Fruit fly (Drosophila melanogaster) whole organism, embryonic: ENCODE measurements around the gene Cht2.

Source experiments
- Atf3 ChIP-seq: fragments of 200-800 bp; sonication (Bioruptor generic); optimal IDR thresholded peaks from 3 replicates; lab custom pipeline; 2016; ENCODE audit warnings: missing biosample characterization, missing genetic modification characterization
- CG10209 ChIP-seq: fragments of 200-800 bp; sonication (Bioruptor generic); optimal IDR thresholded peaks from 3 replicates; lab custom pipeline; 2017; ENCODE audit warnings: missing biosample characterization, mild to moderate bottlenecking, missing genetic modification characterization, missing genetic modification reagents
- CG10366 ChIP-seq: fragments of 200-800 bp; sonication (Bioruptor generic); IDR thresholded peaks from 2 replicates; pipeline ENCODE4 v1.3.6; 2022; ENCODE audit warnings: missing biosample characterization, missing genetic modification characterization
- CG10979 ChIP-seq: fragments of 200-800 bp; sonication (Bioruptor generic); optimal IDR thresholded peaks from 2 replicates; lab custom pipeline; 2018; ENCODE audit warnings: missing biosample characterization, mild to moderate bottlenecking, missing genetic modification characterization, moderate library complexity
- CG11085 ChIP-seq: fragments of 200-800 bp; sonication (Bioruptor generic); IDR thresholded peaks from 2 replicates; pipeline ENCODE4 v1.3.6; 2022; ENCODE audit warnings: missing biosample characterization, missing genetic modification characterization
- CG11456 ChIP-seq: fragments of 200-800 bp; sonication (Bioruptor generic); IDR thresholded peaks from 3 replicates; pipeline ENCODE4 v1.3.6; 2022; ENCODE audit warnings: missing biosample characterization, missing genetic modification characterization
- CG11504 ChIP-seq: fragments of 200-800 bp; sonication (Bioruptor generic); optimal IDR thresholded peaks from 3 replicates; lab custom pipeline; 2019; ENCODE audit warnings: missing biosample characterization, mild to moderate bottlenecking, missing genetic modification characterization, moderate library complexity
- CG17328 ChIP-seq: fragments of 200-800 bp; sonication (Bioruptor generic); IDR thresholded peaks from 2 replicates; pipeline ENCODE4 v1.3.6; 2022; ENCODE audit warnings: missing biosample characterization, missing genetic modification characterization
- CG17359 ChIP-seq: fragments of 200-800 bp; sonication (Bioruptor generic); optimal IDR thresholded peaks from 3 replicates; lab custom pipeline; 2018; ENCODE audit warnings: missing biosample characterization, mild to moderate bottlenecking, missing genetic modification characterization, moderate library complexity
- CG1792 ChIP-seq: fragments of 200-800 bp; sonication (Bioruptor generic); optimal IDR thresholded peaks from 2 replicates; lab custom pipeline; 2016; ENCODE audit warnings: missing biosample characterization, missing genetic modification characterization
- CG2678 ChIP-seq: fragments of 200-800 bp; sonication (Bioruptor generic); optimal IDR thresholded peaks from 3 replicates; lab custom pipeline; 2019; ENCODE audit warnings: missing biosample characterization, mild to moderate bottlenecking, missing genetic modification characterization, moderate library complexity
- CG3065 ChIP-seq: fragments of 200-800 bp; sonication (Bioruptor generic); optimal IDR thresholded peaks from 2 replicates; lab custom pipeline; 2016; ENCODE audit warnings: missing biosample characterization, missing genetic modification characterization
- CG31441 ChIP-seq: fragments of 200-800 bp; sonication (Bioruptor generic); IDR thresholded peaks from 2 replicates; pipeline ENCODE4 v1.3.6; 2022; ENCODE audit warnings: missing biosample characterization, missing genetic modification characterization
- CG34376 ChIP-seq: fragments of 200-800 bp; sonication (Bioruptor generic); optimal IDR thresholded peaks from 2 replicates; lab custom pipeline; 2018; ENCODE audit warnings: missing biosample characterization, mild to moderate bottlenecking, missing genetic modification characterization
- CG42726 ChIP-seq: fragments of 200-800 bp; sonication (Bioruptor generic); IDR thresholded peaks from 2 replicates; pipeline ENCODE4 v1.3.6; 2022; ENCODE audit warnings: missing biosample characterization, missing genetic modification characterization; ENCODE audit not compliant: partially characterized antibody
- CG5953 ChIP-seq: fragments of 200-800 bp; sonication (Bioruptor generic); IDR thresholded peaks from 2 replicates; pipeline ENCODE4 v1.3.6; 2022; ENCODE audit warnings: missing biosample characterization, missing genetic modification characterization
- CG7839 ChIP-seq: fragments of 200-800 bp; sonication (Bioruptor generic); optimal IDR thresholded peaks from 3 replicates; lab custom pipeline; 2018; ENCODE audit warnings: missing biosample characterization, mild to moderate bottlenecking, missing genetic modification characterization, moderate library complexity
- CG7928 ChIP-seq: fragments of 200-800 bp; sonication (Bioruptor generic); optimal IDR thresholded peaks from 2 replicates; lab custom pipeline; 2017; ENCODE audit warnings: missing biosample characterization, mild to moderate bottlenecking, missing genetic modification characterization
- Camta ChIP-seq: fragments of 200-800 bp; sonication (Bioruptor generic); optimal IDR thresholded peaks from 2 replicates; lab custom pipeline; 2016; ENCODE audit warnings: missing biosample characterization, missing genetic modification characterization
- CkIIα-i1 ChIP-seq: fragments of 200-800 bp; sonication (Bioruptor generic); IDR thresholded peaks from 2 replicates; pipeline ENCODE4 v1.3.6; 2022; ENCODE audit warnings: missing biosample characterization, missing genetic modification characterization
- D19A ChIP-seq: fragments of 200-800 bp; optimal IDR thresholded peaks from 3 replicates; lab custom pipeline; 2019; ENCODE audit warnings: missing biosample characterization, mild to moderate bottlenecking, missing genetic modification characterization, moderate library complexity
- D19B ChIP-seq: fragments of 200-800 bp; sonication (Bioruptor generic); optimal IDR thresholded peaks from 2 replicates; lab custom pipeline; 2017; ENCODE audit warnings: missing biosample characterization, mild to moderate bottlenecking, missing genetic modification characterization
- Dref ChIP-seq: fragments of 200-800 bp; sonication (Bioruptor generic); IDR thresholded peaks from 2 replicates; pipeline ENCODE4 v1.3.6; 2022; ENCODE audit warnings: missing biosample characterization, missing genetic modification characterization
- Drgx ChIP-seq: fragments of 200-800 bp; sonication (Bioruptor generic); IDR thresholded peaks from 2 replicates; pipeline ENCODE4 v1.3.6; 2022; ENCODE audit warnings: missing biosample characterization, missing genetic modification characterization
- E2f1 ChIP-seq: fragments of 200-800 bp; sonication (Bioruptor generic); IDR thresholded peaks from 2 replicates; pipeline ENCODE4 v1.3.6; 2022; ENCODE audit warnings: missing biosample characterization, missing genetic modification characterization
- Gsc ChIP-seq: fragments of 200-800 bp; sonication (Bioruptor generic); IDR thresholded peaks from 2 replicates; pipeline ENCODE4 v1.3.6; 2022; ENCODE audit warnings: missing biosample characterization, missing genetic modification characterization
- HLH54F ChIP-seq: fragments of 200-800 bp; sonication (Bioruptor generic); optimal IDR thresholded peaks from 3 replicates; lab custom pipeline; 2016; ENCODE audit warnings: missing biosample characterization, missing genetic modification characterization
- Hey ChIP-seq: fragments of 200-800 bp; sonication (Bioruptor generic); optimal IDR thresholded peaks from 3 replicates; lab custom pipeline; 2018; ENCODE audit warnings: missing biosample characterization, mild to moderate bottlenecking, missing genetic modification characterization
- HmgZ ChIP-seq: fragments of 200-800 bp; sonication (Bioruptor generic); optimal IDR thresholded peaks from 2 replicates; lab custom pipeline; 2018; ENCODE audit warnings: missing biosample characterization, mild to moderate bottlenecking, missing genetic modification characterization
- Hr3 ChIP-seq: fragments of 200-800 bp; sonication (Bioruptor generic); optimal IDR thresholded peaks from 3 replicates; lab custom pipeline; 2016; ENCODE audit warnings: missing biosample characterization, missing genetic modification characterization
- Hr51 ChIP-seq, 2 experiments: fragments of 200-800 bp; sonication (Bioruptor generic); optimal IDR thresholded peaks; 2 replicates in 1 of 2; 3 replicates in 1 of 2; lab custom pipeline; 2016 to 2018; ENCODE audit warnings: missing biosample characterization in 2 of 2, missing genetic modification characterization in 2 of 2, mild to moderate bottlenecking in 1 of 2, moderate library complexity in 1 of 2
- NFAT ChIP-seq: fragments of 200-800 bp; sonication (Bioruptor generic); IDR thresholded peaks from 2 replicates; pipeline ENCODE4 v1.3.6; 2022; ENCODE audit warnings: missing biosample characterization, missing genetic modification characterization
- Pdp1 ChIP-seq, 2 experiments: fragments of 200-800 bp; sonication (Bioruptor generic); optimal IDR thresholded peaks; 3 replicates each; lab custom pipeline; 2016; ENCODE audit warnings: missing biosample characterization in 2 of 2, missing genetic modification characterization in 2 of 2, mild to moderate bottlenecking in 1 of 2, moderate library complexity in 1 of 2
- Six4 ChIP-seq: fragments of 200-800 bp; sonication (Bioruptor generic); optimal IDR thresholded peaks from 2 replicates; lab custom pipeline; 2016; ENCODE audit warnings: missing biosample characterization, missing genetic modification characterization
- abd-A ChIP-seq: fragments of 200-800 bp; sonication (Bioruptor generic); optimal IDR thresholded peaks from 3 replicates; lab custom pipeline; 2019; ENCODE audit warnings: missing biosample characterization, mild to moderate bottlenecking, missing genetic modification characterization, moderate library complexity
- al ChIP-seq: fragments of 200-800 bp; sonication (Bioruptor generic); IDR thresholded peaks from 2 replicates; pipeline ENCODE4 v1.3.6; 2022; ENCODE audit warnings: missing biosample characterization, missing genetic modification characterization
- amos ChIP-seq: fragments of 200-800 bp; sonication (Bioruptor generic); IDR thresholded peaks from 2 replicates; pipeline ENCODE4 v1.3.6; 2022; ENCODE audit warnings: missing biosample characterization, missing genetic modification characterization; ENCODE audit not compliant: partially characterized antibody
- danr ChIP-seq: fragments of 200-800 bp; sonication (Bioruptor generic); IDR thresholded peaks from 2 replicates; pipeline ENCODE4 v1.3.6; 2022; ENCODE audit warnings: missing biosample characterization, missing genetic modification characterization
- dimm ChIP-seq: fragments of 200-800 bp; sonication (Bioruptor generic); IDR thresholded peaks from 2 replicates; pipeline ENCODE4 v1.3.6; 2022; ENCODE audit warnings: missing biosample characterization, missing genetic modification characterization
- dpn ChIP-seq, 2 experiments: fragments of 200-800 bp; sonication (Bioruptor generic); optimal IDR thresholded peaks; 3 replicates each; lab custom pipeline; 2016; ENCODE audit warnings: missing biosample characterization in 2 of 2, missing genetic modification characterization in 2 of 2
- gcm ChIP-seq: fragments of 200-800 bp; sonication (Bioruptor generic); optimal IDR thresholded peaks from 2 replicates; lab custom pipeline; 2019; ENCODE audit warnings: missing biosample characterization, mild to moderate bottlenecking, missing genetic modification characterization, moderate library complexity
- gt ChIP-seq: fragments of 200-800 bp; sonication (Bioruptor generic); IDR thresholded peaks from 2 replicates; pipeline ENCODE4 v1.3.6; 2022; ENCODE audit warnings: missing biosample characterization, missing genetic modification characterization
- hth ChIP-seq: fragments of >200 bp; optimal IDR thresholded peaks from 2 replicates; lab custom pipeline; 2017; ENCODE audit warnings: inconsistent platforms
- mam ChIP-seq: fragments of 200-800 bp; sonication (Bioruptor generic); optimal IDR thresholded peaks from 3 replicates; lab custom pipeline; 2016; ENCODE audit warnings: missing biosample characterization, missing genetic modification characterization
- nerfin-1 ChIP-seq: fragments of 200-800 bp; sonication (Bioruptor generic); optimal IDR thresholded peaks from 3 replicates; lab custom pipeline; 2019; ENCODE audit warnings: missing biosample characterization, mild to moderate bottlenecking, missing genetic modification characterization, moderate library complexity
- pb ChIP-seq: fragments of 200-800 bp; sonication (Bioruptor generic); optimal IDR thresholded peaks from 3 replicates; lab custom pipeline; 2016; ENCODE audit warnings: missing biosample characterization, missing genetic modification characterization
- peb ChIP-seq: fragments of 200-800 bp; sonication (Bioruptor generic); IDR thresholded peaks from 2 replicates; pipeline ENCODE4 v1.3.6; 2022; ENCODE audit warnings: missing biosample characterization, missing genetic modification characterization
- schlank ChIP-seq: fragments of 200-800 bp; sonication (Bioruptor generic); optimal IDR thresholded peaks from 2 replicates; lab custom pipeline; 2018; ENCODE audit warnings: missing biosample characterization, mild to moderate bottlenecking, missing genetic modification characterization
- vfl ChIP-seq: fragments of 200-800 bp; sonication (Bioruptor generic); optimal IDR thresholded peaks from 2 replicates; lab custom pipeline; 2016; ENCODE audit warnings: missing biosample characterization, missing genetic modification characterization

Gene Cht2

DNA sequence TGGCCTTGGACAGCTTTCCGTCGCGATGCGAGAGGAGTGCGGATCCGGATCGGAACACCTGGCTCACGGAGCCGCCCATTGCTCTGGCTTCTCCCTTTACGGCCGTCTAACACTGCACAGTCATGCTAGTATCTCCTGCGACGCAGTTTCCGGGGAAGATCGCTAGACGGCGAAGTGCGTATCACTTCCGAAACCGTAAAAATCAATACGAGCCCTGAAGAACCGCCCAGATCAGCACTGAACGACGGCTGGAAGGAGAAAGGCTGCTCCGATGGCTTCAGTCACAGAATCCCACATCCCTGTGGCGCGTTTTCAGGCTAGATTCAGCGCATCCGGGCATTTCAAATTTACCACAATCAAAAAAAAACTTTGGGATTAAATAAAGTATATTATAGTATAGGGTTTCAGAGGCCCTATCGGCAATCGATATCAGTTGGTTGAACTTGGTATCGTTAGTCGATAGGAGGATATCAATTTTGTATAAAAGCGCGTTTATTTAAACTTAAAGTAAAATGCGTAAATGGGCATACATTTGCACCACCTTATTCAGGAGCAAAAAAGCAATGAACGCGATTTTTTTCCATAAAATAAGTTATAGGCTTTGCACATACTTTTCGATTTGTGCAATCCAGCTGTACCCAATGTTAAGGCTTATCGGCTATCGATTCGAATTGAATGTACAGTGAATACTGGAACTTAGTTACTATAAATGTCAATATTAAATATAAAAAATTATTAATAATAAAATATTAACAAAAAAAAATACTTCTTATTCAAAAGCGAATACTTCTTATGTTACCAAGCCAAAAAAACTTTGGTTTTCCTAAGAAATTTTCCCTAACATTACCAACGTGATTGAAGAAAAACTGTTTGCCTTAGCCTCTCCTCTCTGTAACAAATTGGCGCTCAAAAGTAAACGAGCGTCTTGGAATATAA is 19.2 kb upstream of the Cht2 start, which contains the start of the genes CG13933 and PolD2 (continued):
- TF ChIP-seq Hr51 (GFP tag; optimal IDR thresholded peaks at IDR 0.05; lab: Kevin White, UChicago) (peak; percentile 88 to 98), HmgZ (tag; lab: Kevin White, UChicago) (peak; percentile 96), vfl (peak; percentile 67), CG10366 (GFP tag; lab: Robert Waterston, UW) (peak; percentile 99), CG7928 (GFP tag; lab: Kevin White, UChicago) (peak; percentile 60), CG42726 (no peak), al (GFP tag; lab: Robert Waterston, UW) (peak; percentile 94), danr (GFP tag; lab: Robert Waterston, UW) (peak; percentile 46; the same call in 1 of the 2 replicates), Drgx (GFP tag; lab: Robert Waterston, UW) (peak; percentile 96), mam (GFP tag; lab: Kevin White, UChicago) (peak; percentile 71), CG10979 (peak; percentile 86), CG11085 (GFP tag; lab: Robert Waterston, UW) (peak; percentile 96), CG31441 (GFP tag; lab: Robert Waterston, UW) (no peak; the same call in 1 of the 2 replicates), Atf3 (GFP tag; lab: Kevin White, UChicago) (peak; percentile 73), Dref (peak; percentile 68), NFAT (GFP tag; lab: Robert Waterston, UW) (peak; percentile 91), Hr3 (GFP tag; lab: Kevin White, UChicago) (peak; percentile 99), D19A (tag; lab: Kevin White, UChicago) (no peak), CG2678 (tag; lab: Kevin White, UChicago) (peak; percentile 92), Hey (tag; lab: Kevin White, UChicago) (no peak), E2f1 (GFP tag; lab: Robert Waterston, UW) (peak; percentile 99), CG34376 (GFP tag; lab: Kevin White, UChicago) (no peak), Pdp1 (GFP tag; optimal IDR thresholded peaks at IDR 0.05; lab: Kevin White, UChicago) (peak; percentile 78 to 83), nerfin-1 (tag; lab: Kevin White, UChicago) (no peak), CG10209 (GFP tag; lab: Kevin White, UChicago) (peak; percentile 97), CG17328 (GFP tag; lab: Robert Waterston, UW) (peak; percentile 99), amos (peak; percentile 57; the same call in 1 of the 2 replicates), CG5953 (GFP tag; lab: Robert Waterston, UW) (peak; percentile 98), Camta (peak; percentile 50), HLH54F (GFP tag; lab: Kevin White, UChicago) (peak; percentile 76), gcm (GFP tag; lab: Kevin White, UChicago) (peak; percentile 97), Six4 (peak; percentile 71), CG17359 (tag; lab: Kevin White, UChicago) (peak; percentile 91), CG7839 (tag; lab: Kevin White, UChicago) (peak; percentile 98), schlank (tag; lab: Kevin White, UChicago) (peak; percentile 83), CG11504 (tag; lab: Kevin White, UChicago) (no peak), pb (GFP tag; lab: Kevin White, UChicago) (no peak), D19B (no peak), hth (lab: Kevin White, UChicago) (no peak), CG1792 (no peak), CG11456 (GFP tag; lab: Robert Waterston, UW) (peak; percentile 85), peb (GFP tag; lab: Robert Waterston, UW) (peak; percentile 94), dpn (GFP tag; optimal IDR thresholded peaks at IDR 0.05; lab: Kevin White, UChicago) (peak; percentile 53 to 98), Gsc (GFP tag; lab: Robert Waterston, UW) (peak; percentile 91), abd-A (tag; lab: Kevin White, UChicago) (no peak), gt (GFP tag; lab: Robert Waterston, UW) (peak; percentile 87), CG3065 (GFP tag; lab: Kevin White, UChicago) (no peak), CkIIα-i1 (GFP tag; lab: Robert Waterston, UW) (peak; percentile 90), dimm (peak; percentile 95)
